Worm (Caenorhabditis elegans): ENCODE measurements around the gene F25D1.8.

ce11 chrV:10503893-10504292 lies 35.3 kb upstream of the F25D1.8 start, which contains the start of gene C35A5.10:
- TF ChIP-seq drap-1 (GFP tag; optimal IDR thresholded peaks at IDR 0.05) (no peak), lin-13 (tag; optimal IDR thresholded peaks at IDR 0.05) (no peak), mep-1 (tag; optimal IDR thresholded peaks at IDR 0.05) (no peak), cnd-1 (tag; optimal IDR thresholded peaks at IDR 0.05) (no peak), ces-1 (GFP tag; optimal IDR thresholded peaks at IDR 0.05) (no peak), nhr-12 (tag; optimal IDR thresholded peaks at IDR 0.05) (no peak)

Measured in whole organism, mixed stage, embryonic.